Worm (Caenorhabditis elegans) whole organism, L4 larva: Measurements from ENCODE around the gene C49F8.14.

Experiments used
- F49E8.2 ChIP-seq: sonication (generic microtip); optimal IDR thresholded peaks from 2 replicates; lab custom pipeline; 2016; ENCODE audit warnings: missing compliant biosample characterization, mild to moderate bottlenecking, missing genetic modification characterization, borderline replicate concordance
- T20F7.1 ChIP-seq: fragments of 200-800 bp; sonication (Bioruptor generic); optimal IDR thresholded peaks from 2 replicates; lab custom pipeline; 2018; ENCODE audit warnings: mild to moderate bottlenecking, missing genetic modification characterization, missing compliant biosample characterization
- Y105C5A.15 ChIP-seq: fragments of 200-800 bp; sonication (Bioruptor generic); IDR thresholded peaks from 2 replicates; pipeline ENCODE4 v1.3.6; 2022; ENCODE audit warnings: missing genetic modification characterization, missing compliant biosample characterization
- ZK337.2 ChIP-seq: fragments of 200-800 bp; sonication (Bioruptor generic); IDR thresholded peaks from 2 replicates; pipeline ENCODE4 v1.3.6; 2022; ENCODE audit warnings: missing genetic modification reagents, missing genetic modification characterization, missing compliant biosample characterization
- ZK546.5 ChIP-seq, 2 experiments: sonication (generic microtip); optimal IDR thresholded peaks; 2 replicates each; lab custom pipeline; 2017; ENCODE audit warnings: missing biosample characterization in 2 of 2, missing genetic modification characterization in 2 of 2
- arid-1 ChIP-seq: fragments of 200-800 bp; sonication (Bioruptor generic); conservative IDR thresholded peaks from 2 replicates; pipeline ENCODE4 v1.3.6; 2022; ENCODE audit warnings: missing genetic modification reagents, missing genetic modification characterization, missing compliant biosample characterization
- ceh-32 ChIP-seq: sonication (generic microtip); optimal IDR thresholded peaks from 2 replicates; lab custom pipeline; 2016; ENCODE audit warnings: mild to moderate bottlenecking, missing genetic modification characterization, missing compliant biosample characterization; ENCODE audit not compliant: poor library complexity
- ceh-44 ChIP-seq: fragments of 200-800 bp; sonication (Bioruptor generic); IDR thresholded peaks from 2 replicates; pipeline ENCODE4 v1.3.6; 2022; ENCODE audit warnings: missing genetic modification reagents, missing genetic modification characterization, missing compliant biosample characterization
- ceh-82 ChIP-seq: sonication (generic microtip); optimal IDR thresholded peaks from 2 replicates; lab custom pipeline; 2017; ENCODE audit warnings: missing biosample characterization, missing genetic modification characterization
- ctbp-1 ChIP-seq: fragments of 200-800 bp; sonication (Bioruptor generic); IDR thresholded peaks from 2 replicates; pipeline ENCODE4 v1.3.6; 2022; ENCODE audit warnings: missing genetic modification reagents, missing genetic modification characterization, missing compliant biosample characterization
- daf-12 ChIP-seq: fragments of 150-350 bp; optimal IDR thresholded peaks from 2 replicates; lab custom pipeline; 2014; ENCODE audit warnings: missing biosample characterization, missing genetic modification reagents, missing genetic modification characterization
- daf-16 ChIP-seq, 3 experiments: sonication (generic microtip); optimal IDR thresholded peaks; 2 replicates each; lab custom pipeline; 2016 to 2017; ENCODE audit warnings: missing genetic modification characterization in 3 of 3, missing genetic modification reagents in 3 of 3, mild to moderate bottlenecking in 2 of 3, missing compliant biosample characterization in 2 of 3, missing biosample characterization in 1 of 3, moderate library complexity in 1 of 3
- daf-8 ChIP-seq: fragments of 200-800 bp; sonication (Bioruptor generic); IDR thresholded peaks from 2 replicates; pipeline ENCODE4 v1.3.6; 2022; ENCODE audit warnings: missing genetic modification characterization, missing compliant biosample characterization
- dmd-6 ChIP-seq: fragments of 200-800 bp; sonication (Bioruptor generic); IDR thresholded peaks from 2 replicates; pipeline ENCODE4 v1.3.6; 2022; ENCODE audit warnings: missing genetic modification reagents, missing genetic modification characterization, missing compliant biosample characterization
- dmd-8 ChIP-seq: fragments of 200-800 bp; sonication (Bioruptor generic); IDR thresholded peaks from 2 replicates; pipeline ENCODE4 v1.3.6; 2022; ENCODE audit warnings: missing genetic modification characterization, missing compliant biosample characterization
- duxl-1 ChIP-seq: sonication (generic microtip); optimal IDR thresholded peaks from 2 replicates; lab custom pipeline; 2016; ENCODE audit warnings: mild to moderate bottlenecking, missing genetic modification characterization, moderate library complexity, missing compliant biosample characterization; ENCODE audit not compliant: poor library complexity
- dve-1 ChIP-seq: sonication (generic microtip); optimal IDR thresholded peaks from 2 replicates; lab custom pipeline; 2017; ENCODE audit warnings: antibody characterized with exemption, mild to moderate bottlenecking, missing genetic modification characterization, missing compliant biosample characterization; ENCODE audit not compliant: insufficient read depth
- egl-27 ChIP-seq: sonication (generic microtip); optimal IDR thresholded peaks from 3 replicates; lab custom pipeline; 2017; ENCODE audit warnings: missing biosample characterization, missing genetic modification reagents, missing genetic modification characterization
- egl-43 ChIP-seq: fragments of 200-800 bp; sonication (Bioruptor generic); IDR thresholded peaks from 2 replicates; pipeline ENCODE4 v1.3.6; 2022; ENCODE audit warnings: missing genetic modification reagents, missing genetic modification characterization, missing compliant biosample characterization
- hif-1 ChIP-seq, 2 experiments: sonication (generic microtip); optimal IDR thresholded peaks; 2 replicates each; lab custom pipeline; 2016 to 2017; ENCODE audit warnings: missing compliant biosample characterization in 2 of 2, missing genetic modification characterization in 2 of 2, missing genetic modification reagents in 2 of 2, missing genotype in 2 of 2, mild to moderate bottlenecking in 1 of 2
- hmg-1.1 ChIP-seq: fragments of 200-800 bp; sonication (Bioruptor generic); IDR thresholded peaks from 2 replicates; pipeline ENCODE4 v1.3.6; 2022; ENCODE audit warnings: missing genetic modification reagents, missing genetic modification characterization, missing compliant biosample characterization
- lim-7 ChIP-seq: fragments of 200-800 bp; sonication (Bioruptor generic); IDR thresholded peaks from 2 replicates; pipeline ENCODE4 v1.3.6; 2022; ENCODE audit warnings: missing genetic modification characterization, missing compliant biosample characterization
- lin-13 ChIP-seq: fragments of 150-350 bp; optimal IDR thresholded peaks from 2 replicates; lab custom pipeline; 2014; ENCODE audit warnings: missing biosample characterization, missing genetic modification reagents, missing genetic modification characterization
- lin-15B ChIP-seq: fragments of 150-350 bp; sonication (generic microtip); optimal IDR thresholded peaks from 3 replicates; lab custom pipeline; 2014; ENCODE audit warnings: missing biosample characterization, missing genetic modification characterization
- lin-39 ChIP-seq: fragments of 150-350 bp; optimal IDR thresholded peaks from 2 replicates; lab custom pipeline; 2014; ENCODE audit warnings: missing biosample characterization, missing genetic modification reagents, missing genetic modification characterization
- lsy-2 ChIP-seq, 2 experiments: fragments of 150-350 bp in 1 of 2; sonication (generic microtip) in 1 of 2; optimal IDR thresholded peaks; 2 replicates each; lab custom pipeline; 2014 to 2017; ENCODE audit warnings: missing biosample characterization in 2 of 2, missing genetic modification characterization in 2 of 2
- madf-5 ChIP-seq, 2 experiments: fragments of 200-800 bp; sonication (Bioruptor generic); IDR thresholded peaks; 2 replicates each; pipeline ENCODE4 v1.3.6; 2022; ENCODE audit warnings: missing compliant biosample characterization in 2 of 2, missing genetic modification characterization in 2 of 2
- mdl-1 ChIP-seq, 2 experiments: fragments of 150-350 bp in 1 of 2; sonication (generic microtip) in 1 of 2; optimal IDR thresholded peaks; 2 replicates each; lab custom pipeline; 2014 to 2017; ENCODE audit warnings: missing biosample characterization in 2 of 2, missing genetic modification characterization in 2 of 2
- mxl-2 ChIP-seq: fragments of 200-800 bp; sonication (Bioruptor generic); conservative IDR thresholded peaks from 2 replicates; pipeline ENCODE4 v1.3.6; 2022; ENCODE audit warnings: missing genetic modification reagents, missing genetic modification characterization, missing compliant biosample characterization
- mxl-3 ChIP-seq: fragments of 200-800 bp; sonication (Bioruptor generic); optimal IDR thresholded peaks from 2 replicates; lab custom pipeline; 2018; ENCODE audit warnings: mild to moderate bottlenecking, missing genetic modification characterization, missing compliant biosample characterization
- nhr-102 ChIP-seq: sonication (generic microtip); optimal IDR thresholded peaks from 2 replicates; lab custom pipeline; 2016; ENCODE audit warnings: mild to moderate bottlenecking, missing genetic modification characterization, moderate library complexity, missing compliant biosample characterization
- nhr-11 ChIP-seq: fragments of 150-350 bp; optimal IDR thresholded peaks from 2 replicates; lab custom pipeline; 2014; ENCODE audit warnings: missing biosample characterization, missing genetic modification characterization
- nhr-111 ChIP-seq: fragments of 200-800 bp; sonication (Bioruptor generic); optimal IDR thresholded peaks from 2 replicates; lab custom pipeline; 2018; ENCODE audit warnings: mild to moderate bottlenecking, missing genetic modification characterization, missing compliant biosample characterization
- nhr-25 ChIP-seq: sonication (generic microtip); optimal IDR thresholded peaks from 2 replicates; lab custom pipeline; 2017; ENCODE audit warnings: missing genetic modification characterization, mild to moderate bottlenecking, missing compliant biosample characterization, antibody characterized with exemption, moderate library complexity, borderline replicate concordance; ENCODE audit not compliant: insufficient read depth
- nhr-6 ChIP-seq: fragments of 150-350 bp; optimal IDR thresholded peaks from 2 replicates; lab custom pipeline; 2014; ENCODE audit warnings: missing biosample characterization, missing genetic modification characterization
- nhr-76 ChIP-seq: fragments of 150-350 bp; optimal IDR thresholded peaks from 2 replicates; lab custom pipeline; 2014; ENCODE audit warnings: missing biosample characterization, missing genetic modification characterization
- pqm-1 ChIP-seq: sonication (generic microtip); optimal IDR thresholded peaks from 2 replicates; lab custom pipeline; 2017; ENCODE audit warnings: missing biosample characterization, missing genetic modification characterization
- sdz-12 ChIP-seq: fragments of 200-800 bp; sonication (Bioruptor generic); optimal IDR thresholded peaks from 2 replicates; lab custom pipeline; 2018; ENCODE audit warnings: mild to moderate bottlenecking, missing genetic modification characterization, missing compliant biosample characterization
- set-16 ChIP-seq: fragments of 200-800 bp; sonication (Bioruptor generic); IDR thresholded peaks from 2 replicates; pipeline ENCODE4 v1.3.6; 2022; ENCODE audit warnings: missing genetic modification reagents, missing genetic modification characterization, missing compliant biosample characterization
- snpc-4 ChIP-seq: fragments of 150-350 bp; optimal IDR thresholded peaks from 2 replicates; lab custom pipeline; 2014; ENCODE audit warnings: missing biosample characterization, missing genetic modification characterization
- tag-97 ChIP-seq: fragments of 200-800 bp; sonication (Bioruptor generic); IDR thresholded peaks from 2 replicates; pipeline ENCODE4 v1.3.6; 2022; ENCODE audit warnings: missing genetic modification characterization, missing compliant biosample characterization
- unc-39 ChIP-seq: sonication (generic microtip); optimal IDR thresholded peaks from 2 replicates; lab custom pipeline; 2017; ENCODE audit warnings: missing biosample characterization, missing genetic modification characterization
- unc-62 ChIP-seq, 3 experiments: fragments of 150-350 bp in 1 of 3; sonication (generic microtip); optimal IDR thresholded peaks in 2 of 3; peaks in 1 of 3; 1 replicate in 1 of 3; 2 replicates in 2 of 3; lab custom pipeline; 2014 to 2017; ENCODE audit warnings: missing biosample characterization in 3 of 3, missing genetic modification characterization in 3 of 3, missing genetic modification reagents in 3 of 3, missing genotype in 1 of 3
- vab-7 ChIP-seq: fragments of 200-800 bp; sonication (Bioruptor generic); IDR thresholded peaks from 2 replicates; pipeline ENCODE4 v1.3.6; 2022; ENCODE audit warnings: missing genetic modification reagents, missing genetic modification characterization, missing compliant biosample characterization
- zfp-3 ChIP-seq: fragments of 200-800 bp; sonication (Bioruptor generic); conservative IDR thresholded peaks from 2 replicates; pipeline ENCODE4 v1.3.6; 2022; ENCODE audit warnings: missing genetic modification reagents, missing genetic modification characterization, missing compliant biosample characterization
- zip-2 ChIP-seq: fragments of 150-350 bp; optimal IDR thresholded peaks from 2 replicates; lab custom pipeline; 2014; ENCODE audit warnings: missing biosample characterization, missing genetic modification characterization
- ztf-7 ChIP-seq: fragments of 150-350 bp; optimal IDR thresholded peaks from 2 replicates; lab custom pipeline; 2014; ENCODE audit warnings: missing biosample characterization, missing genetic modification characterization

Gene C49F8.14

ce11 chrX:13354672-13355407 is 21.9 kb downstream of the C49F8.14 start (continued):
- TF ChIP-seq lsy-2 (tag; optimal IDR thresholded peaks at IDR 0.05; lab: Kevin White, UChicago) (peak in 1 of 2 experiments; percentile 27), vab-7 (GFP tag; lab: Robert Waterston, UW) (no peak), ztf-7 (peak; percentile 68), tag-97 (GFP tag; lab: Robert Waterston, UW) (no peak), ceh-44 (GFP tag; lab: Robert Waterston, UW) (no peak), ZK546.5 (tag; optimal IDR thresholded peaks at IDR 0.05; lab: Kevin White, UChicago) (no peak), hif-1 (tag; optimal IDR thresholded peaks at IDR 0.05; lab: Kevin White, UChicago) (peak in 1 of 2 experiments; percentile 78), sdz-12 (GFP tag; lab: Kevin White, UChicago) (no peak)
- TF ChIP-seq, all 104 proteins: peak for 25

- TF ChIP-seq F49E8.2: no peak
- peak; percentile 99 for TF ChIP-seq mxl-2 (GFP tag; lab: Robert Waterston, UW)
- peak in 1 of 2 experiments; percentile 21 for TF ChIP-seq daf-16 (GFP tag; optimal IDR thresholded peaks at IDR 0.05; lab: Kevin White, UChicago)
- TF ChIP-seq daf-16 (tag; optimal IDR thresholded peaks at IDR 0.05; lab: Kevin White, UChicago): peak; percentile 76
- peak; percentile 39 to 85 for TF ChIP-seq mdl-1 (tag; optimal IDR thresholded peaks at IDR 0.05; lab: Kevin White, UChicago)
- TF ChIP-seq duxl-1 (tag; lab: Kevin White, UChicago): peak; percentile 28
- TF ChIP-seq egl-43 (GFP tag; lab: Robert Waterston, UW): no peak
- TF ChIP-seq lin-13: no peak
- no peak for TF ChIP-seq ceh-32
- TF ChIP-seq nhr-6 (tag; lab: Kevin White, UChicago): peak; percentile 55
- no peak for TF ChIP-seq ZK337.2 (GFP tag; lab: Robert Waterston, UW)
- no peak for TF ChIP-seq dmd-8 (GFP tag; lab: Robert Waterston, UW)
- peak; percentile 57 for TF ChIP-seq nhr-25 (tag; lab: Kevin White, UChicago)
- TF ChIP-seq zfp-3 (GFP tag; lab: Robert Waterston, UW): no peak
- TF ChIP-seq ctbp-1 (GFP tag; lab: Robert Waterston, UW): no peak
- no peak for TF ChIP-seq zip-2 (tag; lab: Kevin White, UChicago)
- peak; percentile 57 for TF ChIP-seq nhr-11 (tag; lab: Kevin White, UChicago)
- TF ChIP-seq set-16 (GFP tag; lab: Robert Waterston, UW): no peak
- no peak for TF ChIP-seq lin-39
- TF ChIP-seq ceh-82 (tag; lab: Kevin White, UChicago): no peak
- no peak for TF ChIP-seq Y105C5A.15 (GFP tag; lab: Robert Waterston, UW)
- TF ChIP-seq nhr-76: no peak
- peak; percentile 98 for TF ChIP-seq mxl-3 (GFP tag; lab: Kevin White, UChicago)
- no peak for TF ChIP-seq T20F7.1 (GFP tag; lab: Kevin White, UChicago)
- no peak for TF ChIP-seq daf-8 (GFP tag; lab: Robert Waterston, UW)
- peak; percentile 97 for TF ChIP-seq dmd-6 (GFP tag; lab: Robert Waterston, UW)
- peak in 1 of 2 experiments; percentile 85 for TF ChIP-seq unc-62 (GFP tag; optimal IDR thresholded peaks at IDR 0.05 in 1 of 2; lab: Kevin White, UChicago)
- TF ChIP-seq unc-62 (tag; optimal IDR thresholded peaks at IDR 0.05; lab: Kevin White, UChicago): no peak
- TF ChIP-seq nhr-102 (tag; lab: Kevin White, UChicago): peak; percentile 74
- no peak for TF ChIP-seq daf-12 (tag; lab: Kevin White, UChicago)
- TF ChIP-seq pqm-1: no peak
- TF ChIP-seq snpc-4 (tag; lab: Kevin White, UChicago): no peak
- no peak for TF ChIP-seq nhr-111 (GFP tag; lab: Kevin White, UChicago)
- no peak for TF ChIP-seq arid-1 (GFP tag; lab: Robert Waterston, UW)
- TF ChIP-seq hmg-1.1 (GFP tag; lab: Robert Waterston, UW): peak; percentile 15; the same call in 1 of the 2 replicates
- no peak for TF ChIP-seq unc-39 (tag; lab: Kevin White, UChicago)
- TF ChIP-seq lim-7 (GFP tag; lab: Robert Waterston, UW): no peak
- TF ChIP-seq lin-15B (tag; lab: Kevin White, UChicago): no peak
- TF ChIP-seq madf-5 (GFP tag; IDR thresholded peaks at IDR 0.05; lab: Robert Waterston, UW): no peak
- TF ChIP-seq egl-27 (tag; lab: Kevin White, UChicago): no peak
- TF ChIP-seq dve-1 (tag; lab: Kevin White, UChicago): peak; percentile 90
Observed at ce11 chrX:13353530-13353929, 23.2 kb downstream of the C49F8.14 start.
